Worm (Caenorhabditis elegans): ENCODE measurements around the gene nhr-95.
A peak's percentile ranks its signal among the peaks of the same experiment; 100 is the strongest.

Gene nhr-95

ce11 chrV:19125812-19126211, 43.4 kb upstream of the nhr-95 start (continued):
- TF ChIP-seq tbx-9 (tag; optimal IDR thresholded peaks at IDR 0.05; ENCODE audit: borderline replicate concordance) = no peak
- peak; percentile 69 for TF ChIP-seq ztf-18 (tag; optimal IDR thresholded peaks at IDR 0.05)
- TF ChIP-seq madf-3 (GFP tag; IDR thresholded peaks at IDR 0.05) = no peak; the same call in 1 of the 2 replicates
- TF ChIP-seq ceh-58 (GFP tag; IDR thresholded peaks at IDR 0.05) = no peak
- TF ChIP-seq snpc-4 (GFP tag; optimal IDR thresholded peaks at IDR 0.05) = peak; percentile 45
- TF ChIP-seq snpc-4 (tag; optimal IDR thresholded peaks at IDR 0.05) = peak in 3 of 4 experiments; percentile 13 to 59 (median 23)
- no peak for TF ChIP-seq unc-130 (GFP tag; optimal IDR thresholded peaks at IDR 0.05)
- peak; percentile 93 for TF ChIP-seq lin-26 (GFP tag; IDR thresholded peaks at IDR 0.05)
- no peak for TF ChIP-seq ets-4 (GFP tag; optimal IDR thresholded peaks at IDR 0.05)
- peak; percentile 10 to 52 for TF ChIP-seq let-607 (tag; optimal IDR thresholded peaks at IDR 0.05)
- peak; percentile 56 for TF ChIP-seq fkh-3 (tag; optimal IDR thresholded peaks at IDR 0.05)
- TF ChIP-seq dpl-1 (GFP tag; optimal IDR thresholded peaks at IDR 0.05) = no peak
- TF ChIP-seq xnd-1 (tag; optimal IDR thresholded peaks at IDR 0.05) = no peak
- TF ChIP-seq Y67H2A.10 (GFP tag; conservative IDR thresholded peaks at IDR 0.05) = peak; percentile 41; the same call in 1 of the 2 replicates
- TF ChIP-seq dpff-1 (tag; optimal IDR thresholded peaks at IDR 0.05) = no peak
- TF ChIP-seq atf-7 (tag; optimal IDR thresholded peaks at IDR 0.05) = peak; percentile 39
- no peak for TF ChIP-seq hlh-26 (GFP tag; conservative IDR thresholded peaks at IDR 0.05)
- TF ChIP-seq lin-54 (GFP tag; optimal IDR thresholded peaks at IDR 0.05) = peak; percentile 67
- TF ChIP-seq F57A8.1 (GFP tag; optimal IDR thresholded peaks at IDR 0.05) = no peak
- peak; percentile 35 for TF ChIP-seq mxl-1 (tag; optimal IDR thresholded peaks at IDR 0.05)
- no peak for TF ChIP-seq mel-28 (tag; optimal IDR thresholded peaks at IDR 0.05; ENCODE audit: borderline replicate concordance)
- TF ChIP-seq lag-1 (GFP tag; IDR thresholded peaks at IDR 0.05) = no peak
- TF ChIP-seq Y53F4B.3 (GFP tag; IDR thresholded peaks at IDR 0.05) = peak; percentile 23; the same call in 1 of the 2 replicates
- no peak for TF ChIP-seq mes-4 (tag; optimal IDR thresholded peaks at IDR 0.05)
- TF ChIP-seq Y79H2A.3 (GFP tag; conservative IDR thresholded peaks at IDR 0.05) = peak; percentile 57; the same call in 1 of the 2 replicates
- peak; percentile 55 for TF ChIP-seq F52B5.7 (tag; optimal IDR thresholded peaks at IDR 0.05)
- no peak for TF ChIP-seq F37B4.10 (GFP tag; IDR thresholded peaks at IDR 0.05)
- no peak for TF ChIP-seq rec-8 (tag; optimal IDR thresholded peaks at IDR 0.05)
- peak; percentile 33 for TF ChIP-seq ztf-22 (GFP tag; optimal IDR thresholded peaks at IDR 0.05)
- peak; percentile 93 for TF ChIP-seq B0261.1 (tag; optimal IDR thresholded peaks at IDR 0.05)
- TF ChIP-seq K11D2.4 (GFP tag; IDR thresholded peaks at IDR 0.05) = 0 out of 2 replicates have a peak, but pooled peaks have one; percentile 48
- peak; percentile 89 for TF ChIP-seq nfyb-1 (GFP tag; IDR thresholded peaks at IDR 0.05)
- TF ChIP-seq ceh-91 (GFP tag; IDR thresholded peaks at IDR 0.05) = 0 out of 2 replicates have a peak, but pooled peaks have one; percentile 31
- TF ChIP-seq ztf-6 (GFP tag; IDR thresholded peaks at IDR 0.05) = no peak
- TF ChIP-seq zim-3 (tag; optimal IDR thresholded peaks at IDR 0.05) = peak; percentile 51
- peak; percentile 74; the same call in 1 of the 2 replicates for TF ChIP-seq bed-2 (GFP tag; IDR thresholded peaks at IDR 0.05)
- TF ChIP-seq mcd-1 (GFP tag; IDR thresholded peaks at IDR 0.05) = peak; percentile 76
- TF ChIP-seq madf-10 (tag; optimal IDR thresholded peaks at IDR 0.05) = peak; percentile 47
- peak; percentile 40 for TF ChIP-seq snpc-1.3 (tag; optimal IDR thresholded peaks at IDR 0.05; ENCODE audit: insufficient read depth)
- TF ChIP-seq egl-18 (GFP tag; IDR thresholded peaks at IDR 0.05) = no peak
- TF ChIP-seq chd-7 (tag; optimal IDR thresholded peaks at IDR 0.05) = no peak
- TF ChIP-seq hlh-12 (tag; optimal IDR thresholded peaks at IDR 0.05) = peak; percentile 60
- no peak for TF ChIP-seq T07F8.4 (tag; optimal IDR thresholded peaks at IDR 0.05)
- TF ChIP-seq hmg-20 (GFP tag; IDR thresholded peaks at IDR 0.05) = no peak; the same call in none of the 2 replicates
- no peak for TF ChIP-seq aptf-2 (GFP tag; conservative IDR thresholded peaks at IDR 0.05)
- peak; percentile 57 for TF ChIP-seq rcor-1 (GFP tag; IDR thresholded peaks at IDR 0.05)
- no peak for TF ChIP-seq repo-1 (tag; optimal IDR thresholded peaks at IDR 0.05)
- peak; percentile 58 for TF ChIP-seq ztf-26 (tag; optimal IDR thresholded peaks at IDR 0.05)
- TF ChIP-seq zfh-2 (GFP tag; conservative IDR thresholded peaks at IDR 0.05) = peak; percentile 96
